Fruit fly (Drosophila melanogaster): ENCODE results near the gene RIOK1.

The RIOK1 gene

dm6 chr3L:11696294-11697116 lies 48.2 kb upstream of the RIOK1 start, which contains the start of gene Dph1 (continued):
- peak; percentile 83 for TF ChIP-seq CG12391 (tag; optimal IDR thresholded peaks at IDR 0.05)
- peak; percentile 29 for TF ChIP-seq CG10565 (GFP tag; optimal IDR thresholded peaks at IDR 0.05)
- TF ChIP-seq mam (GFP tag; optimal IDR thresholded peaks at IDR 0.05) = peak; percentile 80
- TF ChIP-seq CG10462 (GFP tag; optimal IDR thresholded peaks at IDR 0.05) = peak; percentile 55
- TF ChIP-seq CG2120 (GFP tag; optimal IDR thresholded peaks at IDR 0.05) = peak; percentile 85
- TF ChIP-seq Oli (tag; optimal IDR thresholded peaks at IDR 0.05) = peak; percentile 86
- TF ChIP-seq CG11560 (tag; IDR thresholded peaks at IDR 0.05) = peak; percentile 73
- TF ChIP-seq Optix (GFP tag; IDR thresholded peaks at IDR 0.05) = peak; percentile 88
- peak; percentile 62 for TF ChIP-seq fd3F (GFP tag; optimal IDR thresholded peaks at IDR 0.05)
- TF ChIP-seq CG12071 (GFP tag; optimal IDR thresholded peaks at IDR 0.05) = peak; percentile 91
- TF ChIP-seq CTCF (GFP tag; optimal IDR thresholded peaks at IDR 0.05) = peak; percentile 24
- peak; percentile 56 for TF ChIP-seq cato (GFP tag; optimal IDR thresholded peaks at IDR 0.05; ENCODE audit: borderline replicate concordance)
- TF ChIP-seq CG17612 (GFP tag; IDR thresholded peaks at IDR 0.05) = peak; percentile 74; the same call in 1 of the 2 replicates
- TF ChIP-seq CG31388 (GFP tag; optimal IDR thresholded peaks at IDR 0.05) = peak; percentile 12
- no peak for TF ChIP-seq Gsc (GFP tag; IDR thresholded peaks at IDR 0.05)
- peak; percentile 40 for TF ChIP-seq CG10274 (GFP tag; optimal IDR thresholded peaks at IDR 0.05)
- TF ChIP-seq oc (tag; optimal IDR thresholded peaks at IDR 0.05) = peak; percentile 91
- peak; percentile 59 for TF ChIP-seq trem (tag; optimal IDR thresholded peaks at IDR 0.05)
- TF ChIP-seq jigr1 (GFP tag; IDR thresholded peaks at IDR 0.05) = 0 out of 3 replicates have a peak, but pooled peaks have one; percentile 69
- peak; percentile 93 for TF ChIP-seq YL-1 (GFP tag; optimal IDR thresholded peaks at IDR 0.05)
- TF ChIP-seq CG3726 (GFP tag; IDR thresholded peaks at IDR 0.05) = 0 out of 3 replicates have a peak, but pooled peaks have one; percentile 81
- peak in 1 of 3 experiments; percentile 84 for TF ChIP-seq lola (GFP tag; optimal IDR thresholded peaks at IDR 0.05)
- no peak; the same call in 1 of the 3 replicates for TF ChIP-seq croc (GFP tag; conservative IDR thresholded peaks at IDR 0.05)
- TF ChIP-seq Scr (GFP tag; IDR thresholded peaks at IDR 0.05; ENCODE audit: partially characterized antibody) = peak; percentile 42; the same call in 1 of the 2 replicates
- TF ChIP-seq CG31441 (GFP tag; IDR thresholded peaks at IDR 0.05) = peak; percentile 86
- TF ChIP-seq NFAT (GFP tag; IDR thresholded peaks at IDR 0.05) = peak; percentile 85; the same call in 1 of the 2 replicates
- TF ChIP-seq seq (GFP tag; IDR thresholded peaks at IDR 0.05) = peak; percentile 80
- TF ChIP-seq maf-S (GFP tag; optimal IDR thresholded peaks at IDR 0.05) = peak; percentile 57
- peak; percentile 85 for TF ChIP-seq cwo (GFP tag; optimal IDR thresholded peaks at IDR 0.05)
- TF ChIP-seq CG4282 (GFP tag; optimal IDR thresholded peaks at IDR 0.05) = peak; percentile 53
- peak; percentile 98 for TF ChIP-seq sens (GFP tag)
- TF ChIP-seq ewg (GFP tag; optimal IDR thresholded peaks at IDR 0.05) = peak; percentile 77
- TF ChIP-seq Max (GFP tag; optimal IDR thresholded peaks at IDR 0.05) = peak; percentile 46
- TF ChIP-seq Hsf (GFP tag; optimal IDR thresholded peaks at IDR 0.05) = peak; percentile 76
- peak; percentile 91 for TF ChIP-seq CG17328 (GFP tag; IDR thresholded peaks at IDR 0.05)
- peak; percentile 66 for TF ChIP-seq CG8290 (GFP tag; optimal IDR thresholded peaks at IDR 0.05)
- TF ChIP-seq CG8290 (tag; optimal IDR thresholded peaks at IDR 0.05) = peak in 1 of 2 experiments; percentile 96
- TF ChIP-seq Drgx (GFP tag; IDR thresholded peaks at IDR 0.05) = peak; percentile 95
- peak; percentile 98 for TF ChIP-seq Med (GFP tag)
- peak; percentile 81 for TF ChIP-seq Blimp-1 (GFP tag; optimal IDR thresholded peaks at IDR 0.05)
- TF ChIP-seq C15 (GFP tag; IDR thresholded peaks at IDR 0.05) = peak; percentile 81; the same call in 2 of the 3 replicates
- TF ChIP-seq CG6175 (GFP tag; IDR thresholded peaks at IDR 0.05) = peak; percentile 67; the same call in 2 of the 3 replicates
- TF ChIP-seq CG15601 (tag; optimal IDR thresholded peaks at IDR 0.05) = peak; percentile 65
- peak; percentile 44; the same call in 1 of the 3 replicates for TF ChIP-seq knrl (GFP tag; IDR thresholded peaks at IDR 0.05; ENCODE audit: partially characterized antibody)
- no peak for TF ChIP-seq Hr39 (optimal IDR thresholded peaks at IDR 0.05)
- peak; percentile 93 for TF ChIP-seq CG34422 (GFP tag; IDR thresholded peaks at IDR 0.05)
- peak; percentile 76 for TF ChIP-seq CG17802 (tag; optimal IDR thresholded peaks at IDR 0.05)
- peak; percentile 54 for TF ChIP-seq da (GFP tag; optimal IDR thresholded peaks at IDR 0.05)
- peak; percentile 76; the same call in 2 of the 3 replicates for TF ChIP-seq CG2199 (GFP tag; IDR thresholded peaks at IDR 0.05)
